Worm (Caenorhabditis elegans): ENCODE results near the gene F26F12.8.
A peak's percentile ranks its signal among the peaks of the same experiment; 100 is the strongest.

F26F12.8 gene

DNA sequence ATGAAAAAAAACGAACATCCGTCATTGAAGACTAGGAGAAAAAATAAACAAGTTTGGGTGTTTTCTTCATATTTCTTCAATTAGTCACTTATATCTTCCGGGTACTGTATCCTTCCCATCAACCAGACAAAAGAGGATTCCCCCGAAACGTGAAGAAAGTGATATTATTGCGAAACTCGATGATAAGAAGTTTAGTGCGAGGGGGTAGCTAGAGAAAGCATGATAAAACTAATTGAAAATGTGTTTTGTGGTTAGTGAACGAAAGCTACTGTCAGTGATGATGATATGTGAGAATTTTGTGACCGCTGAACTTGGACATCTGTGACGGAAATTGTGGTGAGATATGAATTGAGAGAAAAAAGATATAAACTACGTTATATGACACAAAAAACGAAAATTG, 39.4 kb downstream of the F26F12.8 start (continued):
- peak; percentile 89 for TF ChIP-seq cey-2 (tag; optimal IDR thresholded peaks at IDR 0.05; ENCODE audit: borderline replicate concordance, insufficient read depth)

DNA sequence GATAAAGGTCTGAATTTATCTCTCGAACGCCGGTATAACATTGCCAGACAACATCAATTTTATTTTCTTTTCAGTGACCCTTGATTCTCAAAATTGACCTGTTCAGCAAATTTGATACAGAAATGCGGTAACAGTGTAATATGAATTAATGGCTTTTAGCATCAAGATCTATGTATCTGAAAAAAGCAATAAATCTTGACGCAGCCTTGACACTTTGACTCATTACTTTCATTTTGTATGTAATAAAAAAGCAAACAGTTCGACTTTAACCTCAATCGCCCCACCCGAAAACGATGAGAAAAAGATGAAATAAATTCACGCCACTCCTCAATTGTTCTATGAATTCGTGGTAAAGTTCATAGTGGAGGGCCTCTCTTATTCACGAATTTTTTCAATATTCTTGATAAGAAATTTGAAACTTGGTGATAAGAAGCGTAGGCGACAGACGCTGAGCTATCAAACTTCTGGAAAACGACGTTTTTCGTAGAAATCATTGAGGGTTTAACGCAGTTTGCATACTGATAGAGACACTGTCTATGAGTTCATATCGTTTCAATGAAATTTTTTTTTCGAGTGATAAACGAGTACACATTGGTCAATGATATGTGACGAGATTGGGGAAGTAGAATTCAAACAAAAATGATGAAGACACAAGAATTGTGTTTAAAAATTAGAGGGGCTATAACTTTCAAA, 40.7 kb downstream of the F26F12.8 start:
- no peak for TF ChIP-seq lsy-2 (tag; optimal IDR thresholded peaks at IDR 0.05)
- no peak for TF ChIP-seq dmd-8 (GFP tag; IDR thresholded peaks at IDR 0.05)
- TF ChIP-seq hlh-11 (tag; optimal IDR thresholded peaks at IDR 0.05): peak; percentile 77
- no peak for TF ChIP-seq ces-1 (GFP tag; optimal IDR thresholded peaks at IDR 0.05)
- no peak for TF ChIP-seq skn-1 (tag; optimal IDR thresholded peaks at IDR 0.05)
- no peak for TF ChIP-seq F44E2.7 (GFP tag; IDR thresholded peaks at IDR 0.05)
- no peak for TF ChIP-seq ceh-28 (tag; optimal IDR thresholded peaks at IDR 0.05)
- TF ChIP-seq nhr-6 (tag; optimal IDR thresholded peaks at IDR 0.05): no peak
- TF ChIP-seq dve-1 (tag; optimal IDR thresholded peaks at IDR 0.05; ENCODE audit: insufficient read depth): peak; percentile 45
- no peak for TF ChIP-seq ZK337.2 (GFP tag; IDR thresholded peaks at IDR 0.05)
- no peak for TF ChIP-seq hmg-1.1 (GFP tag; IDR thresholded peaks at IDR 0.05)
- TF ChIP-seq ztf-11 (tag; optimal IDR thresholded peaks at IDR 0.05): no peak
- no peak for TF ChIP-seq zip-11 (GFP tag; IDR thresholded peaks at IDR 0.05)
- no peak for TF ChIP-seq mep-1 (tag; optimal IDR thresholded peaks at IDR 0.05)
- no peak for TF ChIP-seq daf-16 (GFP tag; optimal IDR thresholded peaks at IDR 0.05)
- peak; percentile 43 for TF ChIP-seq daf-16 (tag; optimal IDR thresholded peaks at IDR 0.05)
- no peak for TF ChIP-seq mdt-29 (GFP tag; IDR thresholded peaks at IDR 0.05)
- peak; percentile 75 for TF ChIP-seq pqm-1 (tag; optimal IDR thresholded peaks at IDR 0.05)
- TF ChIP-seq dmd-6 (GFP tag; IDR thresholded peaks at IDR 0.05): peak; percentile 92
- TF ChIP-seq T20F7.1 (GFP tag; optimal IDR thresholded peaks at IDR 0.05): no peak
- no peak for TF ChIP-seq mdl-1 (tag; optimal IDR thresholded peaks at IDR 0.05)
- TF ChIP-seq ceh-20 (GFP tag; IDR thresholded peaks at IDR 0.05): no peak
- TF ChIP-seq nhr-111 (GFP tag; optimal IDR thresholded peaks at IDR 0.05): no peak
- no peak for TF ChIP-seq ceh-62 (tag; optimal IDR thresholded peaks at IDR 0.05)
- TF ChIP-seq D1046.2 (GFP tag; IDR thresholded peaks at IDR 0.05): no peak
- TF ChIP-seq nhr-48 (tag; optimal IDR thresholded peaks at IDR 0.05): peak; percentile 56
- no peak for TF ChIP-seq nhr-237 (tag; optimal IDR thresholded peaks at IDR 0.05)
- TF ChIP-seq lin-29 (GFP tag; IDR thresholded peaks at IDR 0.05): no peak
- no peak for TF ChIP-seq hlh-30 (tag; optimal IDR thresholded peaks at IDR 0.05; ENCODE audit: insufficient read depth)
- no peak for TF ChIP-seq ceh-82 (tag; optimal IDR thresholded peaks at IDR 0.05)
- TF ChIP-seq vab-7 (GFP tag; IDR thresholded peaks at IDR 0.05): no peak
- TF ChIP-seq nhr-102 (tag; optimal IDR thresholded peaks at IDR 0.05): peak; percentile 38
- peak; percentile 7 for TF ChIP-seq aha-1 (tag)
- no peak for TF ChIP-seq zfp-3 (GFP tag; conservative IDR thresholded peaks at IDR 0.05)

- no peak for TF ChIP-seq set-16 (GFP tag; IDR thresholded peaks at IDR 0.05)
- no peak for TF ChIP-seq F10B5.3 (tag; optimal IDR thresholded peaks at IDR 0.05)
- TF ChIP-seq duxl-1 (tag; optimal IDR thresholded peaks at IDR 0.05; ENCODE audit: poor library complexity): no peak
- no peak for TF ChIP-seq daf-16 (GFP tag; optimal IDR thresholded peaks at IDR 0.05)
- peak; percentile 10 for TF ChIP-seq daf-16 (tag; optimal IDR thresholded peaks at IDR 0.05)
- no peak for TF ChIP-seq egl-43 (GFP tag; IDR thresholded peaks at IDR 0.05)
- TF ChIP-seq nhr-102 (tag; optimal IDR thresholded peaks at IDR 0.05): no peak
- TF ChIP-seq ceh-32 (tag; optimal IDR thresholded peaks at IDR 0.05; ENCODE audit: poor library complexity): no peak
- TF ChIP-seq snpc-4 (tag; optimal IDR thresholded peaks at IDR 0.05): no peak
- TF ChIP-seq cey-2 (tag; optimal IDR thresholded peaks at IDR 0.05; ENCODE audit: borderline replicate concordance, insufficient read depth): no peak
- TF ChIP-seq tra-1 (GFP tag; IDR thresholded peaks at IDR 0.05): no peak
- TF ChIP-seq lin-38 (GFP tag; IDR thresholded peaks at IDR 0.05): no peak
- no peak for TF ChIP-seq ceh-62 (tag; optimal IDR thresholded peaks at IDR 0.05)
- no peak for TF ChIP-seq nhr-41 (GFP tag; IDR thresholded peaks at IDR 0.05)
- TF ChIP-seq pqm-1 (tag; optimal IDR thresholded peaks at IDR 0.05): peak; percentile 0
- no peak for TF ChIP-seq arid-1 (GFP tag; conservative IDR thresholded peaks at IDR 0.05)
- TF ChIP-seq fkh-10 (GFP tag; optimal IDR thresholded peaks at IDR 0.05): no peak
- no peak for TF ChIP-seq zfp-3 (GFP tag; conservative IDR thresholded peaks at IDR 0.05)
- no peak for TF ChIP-seq fos-1 (tag; optimal IDR thresholded peaks at IDR 0.05)
- no peak for TF ChIP-seq unc-130 (GFP tag; optimal IDR thresholded peaks at IDR 0.05)
- TF ChIP-seq gei-8 (GFP tag; optimal IDR thresholded peaks at IDR 0.05): no peak
Observed at ce11 chrV:5820401-5820800, 41.9 kb downstream of the F26F12.8 start.

Data from whole organism, L4 larva.